Worm (Caenorhabditis elegans) whole organism, young adult: Measurements from ENCODE around the gene glb-11.

ENCODE experiments used
- F49E8.2 ChIP-seq: sonication (generic microtip); optimal IDR thresholded peaks from 3 replicates; lab custom pipeline; 2017; ENCODE audit warnings: missing genetic modification characterization, mild to moderate bottlenecking, missing compliant biosample characterization, antibody characterized with exemption, moderate library complexity; ENCODE audit not compliant: insufficient read depth
- F55B11.4 ChIP-seq: sonication (generic microtip); optimal IDR thresholded peaks from 2 replicates; lab custom pipeline; 2016; ENCODE audit warnings: missing compliant biosample characterization, missing genetic modification characterization, borderline replicate concordance; ENCODE audit not compliant: insufficient read depth
- T26A5.8 ChIP-seq: sonication (generic microtip); optimal IDR thresholded peaks from 2 replicates; lab custom pipeline; 2016; ENCODE audit warnings: missing genetic modification characterization, missing compliant biosample characterization
- ama-1 ChIP-seq, 3 experiments: fragments of 150-350 bp in 1 of 3; sonication (generic microtip) in 2 of 3; optimal IDR thresholded peaks; 2 replicates each; lab custom pipeline; 2014 to 2018; ENCODE audit warnings: missing biosample characterization in 2 of 3, missing genetic modification characterization in 2 of 3, missing genetic modification reagents in 2 of 3
- ceh-27 ChIP-seq: fragments of 200-800 bp; sonication (Bioruptor generic); optimal IDR thresholded peaks from 2 replicates; lab custom pipeline; 2018; ENCODE audit warnings: mild to moderate bottlenecking, missing genetic modification characterization, moderate library complexity, missing compliant biosample characterization
- pha-4 ChIP-seq: fragments of 150-350 bp; sonication (generic microtip); optimal IDR thresholded peaks from 2 replicates; lab custom pipeline; 2014; ENCODE audit warnings: missing biosample characterization, missing genetic modification reagents, missing genetic modification characterization

- TF ChIP-seq ama-1 (optimal IDR thresholded peaks at IDR 0.05; lab: Kevin White, UChicago) (no peak), ama-1 (GFP tag; optimal IDR thresholded peaks at IDR 0.05; lab: Kevin White, UChicago) (no peak), F49E8.2 (tag; lab: Kevin White, UChicago) (no peak), pha-4 (tag; lab: Kevin White, UChicago) (no peak), T26A5.8 (no peak), F55B11.4 (tag; lab: Kevin White, UChicago) (no peak), ceh-27 (GFP tag; lab: Kevin White, UChicago) (no peak)
Observed at ce11 chrIII:4018591-4019580, 26.9 kb upstream of the glb-11 start.
